Worm (Caenorhabditis elegans): ENCODE measurements around the gene C25G4.3.

- TF ChIP-seq fkh-10 (GFP tag; optimal IDR thresholded peaks at IDR 0.05) (no peak), ces-1 (GFP tag; optimal IDR thresholded peaks at IDR 0.05) (no peak), daf-12 (tag; optimal IDR thresholded peaks at IDR 0.05) (no peak), nhr-11 (tag; optimal IDR thresholded peaks at IDR 0.05) (no peak), nhr-10 (tag; optimal IDR thresholded peaks at IDR 0.05) (no peak), nhr-25 (tag; optimal IDR thresholded peaks at IDR 0.05; ENCODE audit: borderline replicate concordance, insufficient read depth) (peak; percentile 9), skn-1 (tag; optimal IDR thresholded peaks at IDR 0.05) (no peak), attf-4 (tag; optimal IDR thresholded peaks at IDR 0.05) (no peak), lin-1 (GFP tag; IDR thresholded peaks at IDR 0.05) (no peak), R02D3.7 (tag; optimal IDR thresholded peaks at IDR 0.05) (no peak)
Observed at ce11 chrIV:12429504-12429903, 16.2 kb downstream of the C25G4.3 start.
